5 fruit fly cellular contexts compared by ENCODE assay signal in the genomic region with DNA sequence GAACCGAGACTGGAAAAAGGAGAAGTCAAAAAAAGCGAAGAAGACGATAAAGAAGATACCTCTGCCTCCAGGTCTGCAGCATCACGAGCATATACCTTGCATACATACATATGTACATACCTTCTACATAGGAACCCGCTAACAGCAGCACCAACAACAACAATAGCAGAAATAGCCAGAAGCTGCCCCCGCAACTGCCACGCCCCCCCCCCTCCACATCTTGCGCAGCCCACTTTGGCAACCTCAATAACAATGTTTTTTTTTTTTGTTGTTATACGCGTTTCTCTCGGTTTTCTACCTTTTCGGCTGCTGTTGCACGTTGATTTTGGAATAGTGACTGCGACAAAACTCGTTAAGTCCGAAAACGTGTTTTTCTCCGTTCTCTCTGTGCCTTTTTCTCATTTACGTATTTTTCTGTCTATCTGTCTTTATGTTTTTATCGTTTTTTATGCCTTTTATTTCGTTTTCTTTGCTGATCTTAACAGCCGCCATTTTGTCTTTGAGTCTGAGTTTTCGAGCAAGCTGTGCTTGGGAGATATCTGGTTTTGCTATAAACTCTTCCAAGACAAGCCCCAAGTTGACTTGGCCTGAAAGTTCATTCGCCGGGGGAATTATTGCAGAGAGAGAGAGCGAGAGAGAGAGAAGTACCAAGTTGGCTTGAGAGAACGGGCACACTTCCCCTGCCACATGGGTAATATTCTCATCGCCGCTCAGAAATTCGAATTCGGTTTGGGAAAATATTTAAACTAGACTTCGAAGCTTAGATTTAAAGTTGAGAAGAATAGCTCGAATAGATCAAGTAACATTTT.
A peak's percentile ranks its signal among the peaks of the same experiment; 100 is the strongest.
TF ChIP-seq lines count a peak whose summit lies in the region.

No protein-coding gene starts in this region.

- TF ChIP-seq CTCF in whole organism, embryonic (GFP tag; optimal IDR thresholded peaks at IDR 0.05; lab: Kevin White, UChicago): no peak

TF ChIP-seq in whole organism, adult, 20 proteins besides CTCF, POLR2A, EP300 and RAD21:
- TF ChIP-seq CG11617 (GFP tag; optimal IDR thresholded peaks at IDR 0.05; lab: Kevin White, UChicago) (no peak), pad (GFP tag; optimal IDR thresholded peaks at IDR 0.05; lab: Kevin White, UChicago) (peak; percentile 89), Mnt (GFP tag; optimal IDR thresholded peaks at IDR 0.05; lab: Kevin White, UChicago) (no peak), Clk (GFP tag; optimal IDR thresholded peaks at IDR 0.05; lab: Kevin White, UChicago) (no peak), CG33017 (tag; optimal IDR thresholded peaks at IDR 0.05; lab: Kevin White, UChicago) (no peak), bab1 (GFP tag; optimal IDR thresholded peaks at IDR 0.05; lab: Kevin White, UChicago) (no peak), Crg-1 (GFP tag; optimal IDR thresholded peaks at IDR 0.05; lab: Kevin White, UChicago) (no peak), kay (GFP tag; lab: Kevin White, UChicago; ENCODE audit: borderline replicate concordance) (no peak)

TF ChIP-seq in whole organism, embryonic, 481 proteins besides CTCF, POLR2A, EP300 and RAD21 (continues in another document):
- TF ChIP-seq onecut (GFP tag; IDR thresholded peaks at IDR 0.05; lab: Robert Waterston, UW) (no peak), CG11723 (GFP tag; optimal IDR thresholded peaks at IDR 0.05; lab: Kevin White, UChicago) (no peak), CG3838 (GFP tag; optimal IDR thresholded peaks at IDR 0.05; lab: Kevin White, UChicago) (no peak), HLH54F (GFP tag; optimal IDR thresholded peaks at IDR 0.05; lab: Kevin White, UChicago) (no peak), Bgb (GFP tag; IDR thresholded peaks at IDR 0.05; lab: Robert Waterston, UW; ENCODE audit: partially characterized antibody) (no peak), repo (GFP tag; optimal IDR thresholded peaks at IDR 0.05; lab: Kevin White, UChicago) (no peak), Hmr (GFP tag; optimal IDR thresholded peaks at IDR 0.05; lab: Kevin White, UChicago) (no peak), knrl (GFP tag; IDR thresholded peaks at IDR 0.05; lab: Robert Waterston, UW; ENCODE audit: partially characterized antibody) (no peak), hth (optimal IDR thresholded peaks at IDR 0.05; lab: Kevin White, UChicago) (no peak), Asciz (GFP tag; optimal IDR thresholded peaks at IDR 0.05; lab: Kevin White, UChicago) (no peak), Elba2 (GFP tag; optimal IDR thresholded peaks at IDR 0.05; lab: Kevin White, UChicago) (no peak), Aef1 (GFP tag; IDR thresholded peaks at IDR 0.05; lab: Robert Waterston, UW) (no peak), dmrt99B (tag; optimal IDR thresholded peaks at IDR 0.05; lab: Kevin White, UChicago) (no peak), twi (tag; optimal IDR thresholded peaks at IDR 0.05; lab: Kevin White, UChicago) (no peak), ewg (GFP tag; optimal IDR thresholded peaks at IDR 0.05; lab: Kevin White, UChicago) (no peak), CG18011 (GFP tag; optimal IDR thresholded peaks at IDR 0.05; lab: Kevin White, UChicago) (peak; percentile 90), Drgx (GFP tag; IDR thresholded peaks at IDR 0.05; lab: Robert Waterston, UW) (peak; percentile 45), HHEX (GFP tag; optimal IDR thresholded peaks at IDR 0.05; lab: Kevin White, UChicago) (no peak), CG14014 (GFP tag; IDR thresholded peaks at IDR 0.05; lab: Robert Waterston, UW) (no peak)

TF ChIP-seq in whole organism, prepupa, 60 proteins besides CTCF, POLR2A, EP300 and RAD21 (continues in another document):
- TF ChIP-seq CG8119 (GFP tag; IDR thresholded peaks at IDR 0.05; lab: Robert Waterston, UW) (peak; percentile 59; the same call in 2 of the 3 replicates), CG10669 (GFP tag; optimal IDR thresholded peaks at IDR 0.05; lab: Kevin White, UChicago) (peak; percentile 53), dsx (GFP tag; optimal IDR thresholded peaks at IDR 0.05; lab: Kevin White, UChicago; ENCODE audit: poor library complexity, severe bottlenecking) (peak; percentile 52), CG4318 (GFP tag; optimal IDR thresholded peaks at IDR 0.05; lab: Kevin White, UChicago) (no peak), spab (GFP tag; optimal IDR thresholded peaks at IDR 0.05; lab: Kevin White, UChicago) (peak; percentile 30), pdm3 (GFP tag; optimal IDR thresholded peaks at IDR 0.05; lab: Kevin White, UChicago) (no peak), CG6808 (GFP tag; optimal IDR thresholded peaks at IDR 0.05; lab: Kevin White, UChicago) (peak; percentile 66), CG10631 (GFP tag; optimal IDR thresholded peaks at IDR 0.05; lab: Kevin White, UChicago) (no peak), svp (GFP tag; lab: Kevin White, UChicago) (no peak), CG6792 (GFP tag; optimal IDR thresholded peaks at IDR 0.05; lab: Kevin White, UChicago) (no peak), Sox102F (GFP tag; optimal IDR thresholded peaks at IDR 0.05; lab: Kevin White, UChicago) (no peak), esn (GFP tag; optimal IDR thresholded peaks at IDR 0.05; lab: Kevin White, UChicago) (no peak), Sox14 (GFP tag; optimal IDR thresholded peaks at IDR 0.05; lab: Kevin White, UChicago) (no peak), salr (GFP tag; optimal IDR thresholded peaks at IDR 0.05; lab: Kevin White, UChicago) (no peak), fkh (GFP tag; optimal IDR thresholded peaks at IDR 0.05; lab: Kevin White, UChicago) (no peak), Ets21C (GFP tag; optimal IDR thresholded peaks at IDR 0.05; lab: Kevin White, UChicago) (no peak), Hr4 (GFP tag; optimal IDR thresholded peaks at IDR 0.05; lab: Kevin White, UChicago) (no peak), CG32006 (GFP tag; optimal IDR thresholded peaks at IDR 0.05; lab: Kevin White, UChicago) (no peak), Gug (GFP tag; IDR thresholded peaks at IDR 0.05; lab: Robert Waterston, UW) (no peak), Eip78C (GFP tag; lab: Kevin White, UChicago) (peak; percentile 70)

TF ChIP-seq in whole organism, pupa, 21 proteins besides CTCF, POLR2A, EP300 and RAD21:
- TF ChIP-seq CG12605 (GFP tag; IDR thresholded peaks at IDR 0.05; lab: Robert Waterston, UW): peak; percentile 71
- TF ChIP-seq EcR (GFP tag; optimal IDR thresholded peaks at IDR 0.05; lab: Kevin White, UChicago): peak; percentile 75
- peak; percentile 58 for TF ChIP-seq CG34367 (tag; optimal IDR thresholded peaks at IDR 0.05; lab: Kevin White, UChicago)
- TF ChIP-seq CG14655 (GFP tag; optimal IDR thresholded peaks at IDR 0.05; lab: Kevin White, UChicago): no peak
- no peak for TF ChIP-seq CG10348 (GFP tag; IDR thresholded peaks at IDR 0.05; lab: Robert Waterston, UW)
- peak; percentile 37 for TF ChIP-seq CG15710 (tag; optimal IDR thresholded peaks at IDR 0.05; lab: Kevin White, UChicago)
- TF ChIP-seq Snoo (tag; optimal IDR thresholded peaks at IDR 0.05; lab: Kevin White, UChicago): no peak
- TF ChIP-seq CG13204 (GFP tag; optimal IDR thresholded peaks at IDR 0.05; lab: Kevin White, UChicago): peak; percentile 49
- no peak for TF ChIP-seq CG8301 (tag; optimal IDR thresholded peaks at IDR 0.05; lab: Kevin White, UChicago)
- TF ChIP-seq gl (tag; optimal IDR thresholded peaks at IDR 0.05; lab: Kevin White, UChicago): peak; percentile 77
- peak; percentile 76; the same call in 2 of the 3 replicates for TF ChIP-seq CG4496 (GFP tag; IDR thresholded peaks at IDR 0.05; lab: Robert Waterston, UW)
- peak; percentile 36 for TF ChIP-seq CG17806 (tag; optimal IDR thresholded peaks at IDR 0.05; lab: Kevin White, UChicago)
- peak; percentile 54 for TF ChIP-seq Pif1A (GFP tag; optimal IDR thresholded peaks at IDR 0.05; lab: Kevin White, UChicago)
- TF ChIP-seq Pif1B (GFP tag; optimal IDR thresholded peaks at IDR 0.05; lab: Kevin White, UChicago): peak; percentile 34
- TF ChIP-seq CG8159 (tag; optimal IDR thresholded peaks at IDR 0.05; lab: Kevin White, UChicago): peak; percentile 41
- peak; percentile 62; the same call in 1 of the 2 replicates for TF ChIP-seq Ets98B (GFP tag; IDR thresholded peaks at IDR 0.05; lab: Robert Waterston, UW)
- TF ChIP-seq fd96Ca (GFP tag; IDR thresholded peaks at IDR 0.05; lab: Robert Waterston, UW): peak; percentile 33; the same call in 1 of the 3 replicates

TF ChIP-seq in whole organism, wandering third instar larva, 38 proteins besides CTCF, POLR2A, EP300 and RAD21:
- TF ChIP-seq CrebA (GFP tag; optimal IDR thresholded peaks at IDR 0.05; lab: Kevin White, UChicago; ENCODE audit: borderline replicate concordance): peak; percentile 12
- TF ChIP-seq br (GFP tag; optimal IDR thresholded peaks at IDR 0.05; lab: Kevin White, UChicago): no peak
- TF ChIP-seq Mio (GFP tag; optimal IDR thresholded peaks at IDR 0.05; lab: Kevin White, UChicago): no peak
- no peak for TF ChIP-seq ey (GFP tag; optimal IDR thresholded peaks at IDR 0.05; lab: Kevin White, UChicago)
- no peak for TF ChIP-seq brk (GFP tag; optimal IDR thresholded peaks at IDR 0.05; lab: Kevin White, UChicago)
- no peak for TF ChIP-seq Rel (GFP tag; optimal IDR thresholded peaks at IDR 0.05; lab: Kevin White, UChicago)
- no peak for TF ChIP-seq Rel (tag; optimal IDR thresholded peaks at IDR 0.05; lab: Kevin White, UChicago)
- no peak for TF ChIP-seq dmrt93B (GFP tag; optimal IDR thresholded peaks at IDR 0.05; lab: Kevin White, UChicago)
- no peak for TF ChIP-seq HLH106 (tag; optimal IDR thresholded peaks at IDR 0.05; lab: Kevin White, UChicago)
- no peak for TF ChIP-seq Vsx2 (GFP tag; optimal IDR thresholded peaks at IDR 0.05; lab: Kevin White, UChicago; ENCODE audit: partially characterized antibody)
- TF ChIP-seq tai (GFP tag; optimal IDR thresholded peaks at IDR 0.05; lab: Kevin White, UChicago): no peak
- TF ChIP-seq foxo (GFP tag; optimal IDR thresholded peaks at IDR 0.05; lab: Kevin White, UChicago): no peak
- no peak for TF ChIP-seq GATAd (GFP tag; optimal IDR thresholded peaks at IDR 0.05; lab: Kevin White, UChicago)
- TF ChIP-seq CG9705 (GFP tag; optimal IDR thresholded peaks at IDR 0.05; lab: Kevin White, UChicago): no peak
- no peak for TF ChIP-seq OdsH (GFP tag; optimal IDR thresholded peaks at IDR 0.05; lab: Kevin White, UChicago)
- TF ChIP-seq dl (GFP tag; optimal IDR thresholded peaks at IDR 0.05; lab: Kevin White, UChicago; ENCODE audit: insufficient read depth in 1 of 2, partially characterized antibody in 2 of 2): peak in 1 of 2 experiments; percentile 40
- no peak for TF ChIP-seq N (GFP tag; optimal IDR thresholded peaks at IDR 0.05; lab: Kevin White, UChicago)
- no peak for TF ChIP-seq Hr83 (GFP tag; optimal IDR thresholded peaks at IDR 0.05; lab: Kevin White, UChicago; ENCODE audit: poor library complexity, severe bottlenecking)
- TF ChIP-seq woc (GFP tag; optimal IDR thresholded peaks at IDR 0.05; lab: Kevin White, UChicago): no peak
- TF ChIP-seq psq (GFP tag; optimal IDR thresholded peaks at IDR 0.05; lab: Kevin White, UChicago): peak; percentile 93
- peak; percentile 49 for TF ChIP-seq Dif (GFP tag; optimal IDR thresholded peaks at IDR 0.05; lab: Kevin White, UChicago; ENCODE audit: partially characterized antibody)
- no peak for TF ChIP-seq Hr78 (GFP tag; optimal IDR thresholded peaks at IDR 0.05; lab: Kevin White, UChicago)
